Worm (Caenorhabditis elegans): ENCODE data around the gene C04A11.2.

The C04A11.2 gene

ce11 chrX:13653573-13653972 lies 15.1 kb downstream of the C04A11.2 start (continued):
- no peak for TF ChIP-seq ceh-79 (tag; optimal IDR thresholded peaks at IDR 0.05)
- no peak for TF ChIP-seq Y67H2A.10 (GFP tag; conservative IDR thresholded peaks at IDR 0.05)
- no peak for TF ChIP-seq repo-1 (tag; optimal IDR thresholded peaks at IDR 0.05)
- TF ChIP-seq F22D6.2 (tag; optimal IDR thresholded peaks at IDR 0.05) = no peak
- no peak for TF ChIP-seq zim-3 (tag; optimal IDR thresholded peaks at IDR 0.05)
- TF ChIP-seq akir-1 (GFP tag; optimal IDR thresholded peaks at IDR 0.05) = no peak
- peak in 1 of 3 experiments; percentile 53 for TF ChIP-seq lin-35 (GFP tag; optimal IDR thresholded peaks at IDR 0.05)
- TF ChIP-seq T26A5.8 (tag; optimal IDR thresholded peaks at IDR 0.05) = no peak
- 0 out of 2 replicates have a peak, but pooled peaks have one; percentile 55 for TF ChIP-seq ztf-25 (GFP tag; IDR thresholded peaks at IDR 0.05)
- peak; percentile 41 for TF ChIP-seq lin-40 (tag; optimal IDR thresholded peaks at IDR 0.05)
- peak; percentile 62; the same call in 1 of the 2 replicates for TF ChIP-seq cebp-1 (GFP tag; IDR thresholded peaks at IDR 0.05)
- no peak for TF ChIP-seq cebp-1 (tag; optimal IDR thresholded peaks at IDR 0.05)
- TF ChIP-seq C06A6.2 (GFP tag; conservative IDR thresholded peaks at IDR 0.05) = no peak
- TF ChIP-seq him-1 (tag; optimal IDR thresholded peaks at IDR 0.05) = peak; percentile 83
- no peak for TF ChIP-seq F57A8.1 (GFP tag; optimal IDR thresholded peaks at IDR 0.05)
- no peak for TF ChIP-seq lsy-27 (tag; optimal IDR thresholded peaks at IDR 0.05; ENCODE audit: borderline replicate concordance, insufficient read depth)
- TF ChIP-seq ccch-3 (GFP tag; optimal IDR thresholded peaks at IDR 0.05) = no peak
- no peak for TF ChIP-seq B0019.2 (GFP tag; conservative IDR thresholded peaks at IDR 0.05)
- TF ChIP-seq dpff-1 (tag; optimal IDR thresholded peaks at IDR 0.05) = no peak
- peak; percentile 64 for TF ChIP-seq hmg-1.2 (GFP tag; IDR thresholded peaks at IDR 0.05)
- no peak for TF ChIP-seq B0336.3 (GFP tag; IDR thresholded peaks at IDR 0.05)
- TF ChIP-seq snpc-4 (GFP tag; optimal IDR thresholded peaks at IDR 0.05) = peak; percentile 64
- peak in 3 of 4 experiments; percentile 16 to 74 (median 68) for TF ChIP-seq snpc-4 (tag; optimal IDR thresholded peaks at IDR 0.05)
- peak; percentile 56 for TF ChIP-seq ztf-18 (tag; optimal IDR thresholded peaks at IDR 0.05)
- TF ChIP-seq chd-7 (tag; optimal IDR thresholded peaks at IDR 0.05) = peak; percentile 59
- TF ChIP-seq ztf-26 (tag; optimal IDR thresholded peaks at IDR 0.05) = peak; percentile 10
- TF ChIP-seq dox-1 (GFP tag; IDR thresholded peaks at IDR 0.05) = peak; percentile 80
- no peak for TF ChIP-seq ztf-3 (GFP tag; optimal IDR thresholded peaks at IDR 0.05)
- TF ChIP-seq F39B2.1 (GFP tag; IDR thresholded peaks at IDR 0.05) = no peak
- peak; percentile 20 for TF ChIP-seq nhr-80 (tag; optimal IDR thresholded peaks at IDR 0.05)
- no peak for TF ChIP-seq zfh-2 (GFP tag; conservative IDR thresholded peaks at IDR 0.05)
- TF ChIP-seq fkh-3 (tag; optimal IDR thresholded peaks at IDR 0.05) = no peak
- peak in 1 of 2 experiments; percentile 4 for TF ChIP-seq let-607 (tag; optimal IDR thresholded peaks at IDR 0.05)
- TF ChIP-seq F49E8.2 (tag; optimal IDR thresholded peaks at IDR 0.05; ENCODE audit: insufficient read depth) = peak; percentile 10
- TF ChIP-seq mes-4 (tag; optimal IDR thresholded peaks at IDR 0.05) = peak; percentile 11
- peak; percentile 94 for TF ChIP-seq rpc-1 (optimal IDR thresholded peaks at IDR 0.05)
- TF ChIP-seq rpc-1 (tag; optimal IDR thresholded peaks at IDR 0.05) = peak; percentile 96
- TF ChIP-seq nhr-120 (GFP tag; IDR thresholded peaks at IDR 0.05) = no peak
- TF ChIP-seq mxl-1 (tag; optimal IDR thresholded peaks at IDR 0.05) = peak; percentile 57
- no peak for TF ChIP-seq B0035.1 (tag; optimal IDR thresholded peaks at IDR 0.05)
- no peak for TF ChIP-seq unc-62 (GFP tag; optimal IDR thresholded peaks at IDR 0.05)
- TF ChIP-seq unc-130 (GFP tag; optimal IDR thresholded peaks at IDR 0.05) = peak; percentile 5
- no peak for TF ChIP-seq ama-1 (optimal IDR thresholded peaks at IDR 0.05)
- TF ChIP-seq ama-1 (GFP tag; optimal IDR thresholded peaks at IDR 0.05) = peak; percentile 47 to 57
- TF ChIP-seq madf-6 (GFP tag; IDR thresholded peaks at IDR 0.05) = peak; percentile 42; the same call in 1 of the 2 replicates
- no peak for TF ChIP-seq bed-2 (GFP tag; IDR thresholded peaks at IDR 0.05)
- TF ChIP-seq sptf-2 (GFP tag; optimal IDR thresholded peaks at IDR 0.05) = peak; percentile 68
- TF ChIP-seq pha-4 (tag; optimal IDR thresholded peaks at IDR 0.05) = no peak
- peak; percentile 39 for TF ChIP-seq attf-5 (GFP tag; optimal IDR thresholded peaks at IDR 0.05)
- no peak for TF ChIP-seq gei-17 (GFP tag; optimal IDR thresholded peaks at IDR 0.05)
